Fruit fly (Drosophila melanogaster) whole organism, embryonic: ENCODE results near the gene MTF-1.
A peak's percentile ranks its signal among the peaks of the same experiment; 100 is the strongest.

ENCODE experiments used
- CG10431 ChIP-seq: fragments of 200-800 bp; sonication (Bioruptor generic); optimal IDR thresholded peaks from 3 replicates; lab custom pipeline; 2018; ENCODE audit warnings: missing biosample characterization, mild to moderate bottlenecking, missing genetic modification characterization
- CG12219 ChIP-seq: fragments of 200-800 bp; sonication (Bioruptor generic); optimal IDR thresholded peaks from 3 replicates; lab custom pipeline; 2018; ENCODE audit warnings: missing biosample characterization, mild to moderate bottlenecking, missing genetic modification characterization
- CG12391 ChIP-seq: fragments of 200-800 bp; sonication (Bioruptor generic); optimal IDR thresholded peaks from 3 replicates; lab custom pipeline; 2018; ENCODE audit warnings: missing biosample characterization, mild to moderate bottlenecking, missing genetic modification characterization, moderate library complexity
- CG12659 ChIP-seq: fragments of 200-800 bp; sonication (Bioruptor generic); optimal IDR thresholded peaks from 3 replicates; lab custom pipeline; 2017; ENCODE audit warnings: mild to moderate bottlenecking, missing biosample characterization, missing genetic modification reagents, missing genetic modification characterization
- CG13123 ChIP-seq: fragments of 200-800 bp; sonication (Bioruptor generic); optimal IDR thresholded peaks from 2 replicates; lab custom pipeline; 2016; ENCODE audit warnings: missing biosample characterization, missing genetic modification characterization
- CG14441 ChIP-seq: fragments of 200-800 bp; sonication (Bioruptor generic); IDR thresholded peaks from 2 replicates; pipeline ENCODE4 v1.3.6; 2022; ENCODE audit warnings: missing biosample characterization, missing genetic modification characterization
- CG15601 ChIP-seq: fragments of 200-800 bp; sonication (Bioruptor generic); optimal IDR thresholded peaks from 3 replicates; lab custom pipeline; 2019; ENCODE audit warnings: missing biosample characterization, mild to moderate bottlenecking, missing genetic modification characterization, moderate library complexity
- CG16815 ChIP-seq: fragments of 200-800 bp; sonication (Bioruptor generic); optimal IDR thresholded peaks from 3 replicates; lab custom pipeline; 2017; ENCODE audit warnings: missing biosample characterization, mild to moderate bottlenecking, missing genetic modification characterization
- CG2678 ChIP-seq: fragments of 200-800 bp; sonication (Bioruptor generic); optimal IDR thresholded peaks from 3 replicates; lab custom pipeline; 2019; ENCODE audit warnings: missing biosample characterization, mild to moderate bottlenecking, missing genetic modification characterization, moderate library complexity
- CG2875 ChIP-seq: fragments of 200-800 bp; sonication (Bioruptor generic); optimal IDR thresholded peaks from 2 replicates; lab custom pipeline; 2017; ENCODE audit warnings: missing biosample characterization, mild to moderate bottlenecking, missing genetic modification characterization, missing genetic modification reagents
- CG31224 ChIP-seq: fragments of 200-800 bp; sonication (Bioruptor generic); IDR thresholded peaks from 2 replicates; pipeline ENCODE4 v1.3.6; 2022; ENCODE audit warnings: missing biosample characterization, missing genetic modification characterization
- CG31441 ChIP-seq: fragments of 200-800 bp; sonication (Bioruptor generic); IDR thresholded peaks from 2 replicates; pipeline ENCODE4 v1.3.6; 2022; ENCODE audit warnings: missing biosample characterization, missing genetic modification characterization
- CG34376 ChIP-seq: fragments of 200-800 bp; sonication (Bioruptor generic); optimal IDR thresholded peaks from 2 replicates; lab custom pipeline; 2018; ENCODE audit warnings: missing biosample characterization, mild to moderate bottlenecking, missing genetic modification characterization
- CG4360 ChIP-seq: fragments of 200-800 bp; sonication (Bioruptor generic); IDR thresholded peaks from 2 replicates; pipeline ENCODE4 v1.3.6; 2022; ENCODE audit warnings: missing biosample characterization, missing genetic modification characterization
- CG4404 ChIP-seq: fragments of 200-800 bp; sonication (Bioruptor generic); IDR thresholded peaks from 2 replicates; pipeline ENCODE4 v1.3.6; 2022; ENCODE audit warnings: missing biosample characterization, missing genetic modification characterization
- CG4707 ChIP-seq: fragments of 200-800 bp; sonication (Bioruptor generic); optimal IDR thresholded peaks from 2 replicates; lab custom pipeline; 2018; ENCODE audit warnings: missing biosample characterization, mild to moderate bottlenecking, missing genetic modification characterization, moderate library complexity
- CG6272 ChIP-seq: fragments of 200-800 bp; sonication (Bioruptor generic); IDR thresholded peaks from 2 replicates; pipeline ENCODE4 v1.3.6; 2022; ENCODE audit warnings: missing biosample characterization, missing genetic modification characterization
- CG6813 ChIP-seq: fragments of 200-800 bp; sonication (Bioruptor generic); optimal IDR thresholded peaks from 2 replicates; lab custom pipeline; 2017; ENCODE audit warnings: missing biosample characterization, missing genetic modification characterization, mild to moderate bottlenecking, moderate library complexity, missing genetic modification reagents
- CG7745 ChIP-seq: fragments of 200-800 bp; sonication (Bioruptor generic); optimal IDR thresholded peaks from 2 replicates; lab custom pipeline; 2018; ENCODE audit warnings: missing biosample characterization, mild to moderate bottlenecking, missing genetic modification characterization, moderate library complexity
- CG7786 ChIP-seq: fragments of 200-800 bp; sonication (Bioruptor generic); optimal IDR thresholded peaks from 2 replicates; lab custom pipeline; 2016; ENCODE audit warnings: missing biosample characterization, missing genetic modification characterization
- CrebB ChIP-seq: fragments of 200-800 bp; sonication (Bioruptor generic); optimal IDR thresholded peaks from 3 replicates; lab custom pipeline; 2018; ENCODE audit warnings: missing biosample characterization, mild to moderate bottlenecking, missing genetic modification characterization
- Dad ChIP-seq: fragments of 200-800 bp; sonication (Bioruptor generic); optimal IDR thresholded peaks from 3 replicates; lab custom pipeline; 2016; ENCODE audit warnings: missing biosample characterization, missing genetic modification characterization
- Doc2 ChIP-seq: fragments of 200-800 bp; sonication (Bioruptor generic); IDR thresholded peaks from 2 replicates; pipeline ENCODE4 v1.3.6; 2022; ENCODE audit warnings: missing biosample characterization, missing genetic modification characterization
- HLH4C ChIP-seq: fragments of 200-800 bp; sonication (Bioruptor generic); IDR thresholded peaks from 3 replicates; pipeline ENCODE4 v1.3.6; 2022; ENCODE audit warnings: missing biosample characterization, missing genetic modification characterization; ENCODE audit not compliant: partially characterized antibody
- Hmx ChIP-seq: fragments of 200-800 bp; sonication (Bioruptor generic); optimal IDR thresholded peaks from 2 replicates; lab custom pipeline; 2016; ENCODE audit warnings: missing biosample characterization, missing genetic modification characterization
- Hr51 ChIP-seq, 2 experiments: fragments of 200-800 bp; sonication (Bioruptor generic); optimal IDR thresholded peaks; 2 replicates in 1 of 2; 3 replicates in 1 of 2; lab custom pipeline; 2016 to 2018; ENCODE audit warnings: missing biosample characterization in 2 of 2, missing genetic modification characterization in 2 of 2, mild to moderate bottlenecking in 1 of 2, moderate library complexity in 1 of 2
- Lim3 ChIP-seq: fragments of 200-800 bp; sonication (Bioruptor generic); IDR thresholded peaks from 2 replicates; pipeline ENCODE4 v1.3.6; 2022; ENCODE audit warnings: missing biosample characterization, missing genetic modification characterization
- MESR4 ChIP-seq: fragments of 200-800 bp; sonication (Bioruptor generic); optimal IDR thresholded peaks from 2 replicates; lab custom pipeline; 2018; ENCODE audit warnings: missing biosample characterization, mild to moderate bottlenecking, missing genetic modification characterization, moderate library complexity
- Meics ChIP-seq: fragments of 200-800 bp; sonication (Bioruptor generic); optimal IDR thresholded peaks from 2 replicates; lab custom pipeline; 2017; ENCODE audit warnings: missing biosample characterization, mild to moderate bottlenecking, missing genetic modification characterization
- Opbp ChIP-seq: fragments of 200-800 bp; sonication (Bioruptor generic); IDR thresholded peaks from 3 replicates; pipeline ENCODE4 v1.3.6; 2022; ENCODE audit warnings: missing biosample characterization, missing genetic modification characterization; ENCODE audit not compliant: partially characterized antibody
- al ChIP-seq: fragments of 200-800 bp; sonication (Bioruptor generic); IDR thresholded peaks from 2 replicates; pipeline ENCODE4 v1.3.6; 2022; ENCODE audit warnings: missing biosample characterization, missing genetic modification characterization
- ara ChIP-seq: fragments of 200-800 bp; sonication (Bioruptor generic); IDR thresholded peaks from 2 replicates; pipeline ENCODE4 v1.3.6; 2022; ENCODE audit warnings: missing biosample characterization, missing genetic modification characterization
- cg ChIP-seq: fragments of 200-800 bp; sonication (Bioruptor generic); optimal IDR thresholded peaks from 3 replicates; lab custom pipeline; 2019; ENCODE audit warnings: missing biosample characterization, mild to moderate bottlenecking, missing genetic modification characterization, moderate library complexity
- chinmo ChIP-seq: fragments of 200-800 bp; sonication (Bioruptor generic); IDR thresholded peaks from 4 replicates; pipeline ENCODE4 v1.3.6; 2022; ENCODE audit warnings: missing biosample characterization, missing genetic modification characterization; ENCODE audit not compliant: partially characterized antibody
- chm ChIP-seq: fragments of 200-800 bp; sonication (Bioruptor generic); IDR thresholded peaks from 2 replicates; pipeline ENCODE4 v1.3.6; 2022; ENCODE audit warnings: missing biosample characterization, missing genetic modification characterization
- dati ChIP-seq: fragments of 200-800 bp; sonication (Bioruptor generic); IDR thresholded peaks from 2 replicates; pipeline ENCODE4 v1.3.6; 2022; ENCODE audit warnings: missing biosample characterization, missing genetic modification characterization
- fd3F ChIP-seq: fragments of 200-800 bp; sonication (Bioruptor generic); optimal IDR thresholded peaks from 2 replicates; lab custom pipeline; 2018; ENCODE audit warnings: missing biosample characterization, mild to moderate bottlenecking, missing genetic modification characterization, moderate library complexity
- gcm ChIP-seq: fragments of 200-800 bp; sonication (Bioruptor generic); optimal IDR thresholded peaks from 2 replicates; lab custom pipeline; 2019; ENCODE audit warnings: missing biosample characterization, mild to moderate bottlenecking, missing genetic modification characterization, moderate library complexity
- gsb-n ChIP-seq: fragments of 200-800 bp; sonication (Bioruptor generic); optimal IDR thresholded peaks from 3 replicates; lab custom pipeline; 2018; ENCODE audit warnings: missing biosample characterization, mild to moderate bottlenecking, missing genetic modification characterization
- hth ChIP-seq: fragments of >200 bp; optimal IDR thresholded peaks from 2 replicates; lab custom pipeline; 2017; ENCODE audit warnings: inconsistent platforms
- jigr1 ChIP-seq: fragments of 200-800 bp; sonication (Bioruptor generic); IDR thresholded peaks from 3 replicates; pipeline ENCODE4 v1.3.6; 2022; ENCODE audit warnings: missing biosample characterization, missing genetic modification characterization
- kay ChIP-seq: fragments of 200-800 bp; sonication (Bioruptor generic); optimal IDR thresholded peaks from 2 replicates; lab custom pipeline; 2016; ENCODE audit warnings: missing biosample characterization, missing genetic modification characterization
- nerfin-1 ChIP-seq: fragments of 200-800 bp; sonication (Bioruptor generic); optimal IDR thresholded peaks from 3 replicates; lab custom pipeline; 2019; ENCODE audit warnings: missing biosample characterization, mild to moderate bottlenecking, missing genetic modification characterization, moderate library complexity
- oc ChIP-seq: fragments of 200-800 bp; sonication (Bioruptor generic); optimal IDR thresholded peaks from 2 replicates; lab custom pipeline; 2018; ENCODE audit warnings: missing biosample characterization, mild to moderate bottlenecking, missing genetic modification characterization, moderate library complexity
- pb ChIP-seq: fragments of 200-800 bp; sonication (Bioruptor generic); optimal IDR thresholded peaks from 3 replicates; lab custom pipeline; 2016; ENCODE audit warnings: missing biosample characterization, missing genetic modification characterization
- schlank ChIP-seq: fragments of 200-800 bp; sonication (Bioruptor generic); optimal IDR thresholded peaks from 2 replicates; lab custom pipeline; 2018; ENCODE audit warnings: missing biosample characterization, mild to moderate bottlenecking, missing genetic modification characterization
- sisA ChIP-seq: fragments of 200-800 bp; sonication (Bioruptor generic); IDR thresholded peaks from 2 replicates; pipeline ENCODE4 v1.3.6; 2022; ENCODE audit warnings: missing biosample characterization, missing genetic modification characterization
- sr ChIP-seq: fragments of 200-800 bp; sonication (Bioruptor generic); IDR thresholded peaks from 3 replicates; pipeline ENCODE4 v1.3.6; 2022; ENCODE audit warnings: missing biosample characterization, missing genetic modification characterization
- zf30C ChIP-seq: fragments of 200-800 bp; sonication (Bioruptor generic); optimal IDR thresholded peaks from 3 replicates; lab custom pipeline; 2018; ENCODE audit warnings: missing biosample characterization, mild to moderate bottlenecking, missing genetic modification characterization

Gene MTF-1

dm6 chr3L:9383345-9384075 lies 46.6 kb upstream of the MTF-1 start, which contains the start of gene Hsp27 (continued):
- no peak for TF ChIP-seq HLH4C (GFP tag; lab: Robert Waterston, UW)
- TF ChIP-seq sisA (GFP tag; lab: Robert Waterston, UW) = peak; percentile 99
- TF ChIP-seq CG12219 (GFP tag; lab: Kevin White, UChicago) = peak; percentile 94
- TF ChIP-seq CG12391 (tag; lab: Kevin White, UChicago) = peak; percentile 98
- peak; percentile 97 for TF ChIP-seq CG16815 (GFP tag; lab: Kevin White, UChicago)
- TF ChIP-seq cg (GFP tag; lab: Kevin White, UChicago) = peak; percentile 90
- TF ChIP-seq chm (GFP tag; lab: Robert Waterston, UW) = peak; percentile 98
- TF ChIP-seq CG7786 (GFP tag; lab: Kevin White, UChicago) = peak; percentile 88
- peak; percentile 98 for TF ChIP-seq jigr1 (GFP tag; lab: Robert Waterston, UW)
- peak; percentile 97 for TF ChIP-seq kay (GFP tag; lab: Kevin White, UChicago)
- peak; percentile 99 for TF ChIP-seq ara (GFP tag; lab: Robert Waterston, UW)
- TF ChIP-seq zf30C = no peak
- peak; percentile 94 for TF ChIP-seq schlank
- peak; percentile 95 for TF ChIP-seq Lim3 (GFP tag; lab: Robert Waterston, UW)
- TF ChIP-seq CrebB = peak; percentile 93
- peak; percentile 92 for TF ChIP-seq CG4707 (GFP tag; lab: Kevin White, UChicago)
- TF ChIP-seq CG34376 = peak; percentile 94
- peak; percentile 97 for TF ChIP-seq CG6813 (GFP tag; lab: Kevin White, UChicago)
- TF ChIP-seq Meics (GFP tag; lab: Kevin White, UChicago) = peak; percentile 98
- TF ChIP-seq gsb-n (tag; lab: Kevin White, UChicago) = peak; percentile 98
- peak; percentile 99 for TF ChIP-seq CG14441 (GFP tag; lab: Robert Waterston, UW)
- TF ChIP-seq CG2875 (GFP tag; lab: Kevin White, UChicago) = peak; percentile 99
- peak; percentile 96 for TF ChIP-seq nerfin-1 (tag; lab: Kevin White, UChicago)
- TF ChIP-seq CG31441 = peak; percentile 99
- TF ChIP-seq hth (lab: Kevin White, UChicago) = no peak
- TF ChIP-seq oc = peak; percentile 99
- peak; percentile 83 for TF ChIP-seq Hmx (GFP tag; lab: Kevin White, UChicago)
- TF ChIP-seq CG13123 (GFP tag; lab: Kevin White, UChicago) = peak; percentile 95
- TF ChIP-seq Opbp = 0 out of 3 replicates have a peak, but pooled peaks have one; percentile 50
- peak; percentile 63 for TF ChIP-seq MESR4
- peak; percentile 97 for TF ChIP-seq CG12659
- TF ChIP-seq Hr51 (GFP tag; optimal IDR thresholded peaks at IDR 0.05; lab: Kevin White, UChicago) = peak; percentile 91 to 97
- TF ChIP-seq CG4360 (GFP tag; lab: Robert Waterston, UW) = peak; percentile 86
- TF ChIP-seq sr (GFP tag; lab: Robert Waterston, UW) = peak; percentile 97
- TF ChIP-seq CG10431 (GFP tag; lab: Kevin White, UChicago) = peak; percentile 93
- peak; percentile 98 for TF ChIP-seq CG2678 (tag; lab: Kevin White, UChicago)
- TF ChIP-seq al = peak; percentile 98
- peak; percentile 96 for TF ChIP-seq dati (GFP tag; lab: Robert Waterston, UW)
- peak; percentile 99 for TF ChIP-seq CG4404 (GFP tag; lab: Robert Waterston, UW)
- TF ChIP-seq CG15601 (tag; lab: Kevin White, UChicago) = peak; percentile 96
- peak; percentile 91 for TF ChIP-seq pb (GFP tag; lab: Kevin White, UChicago)
- peak; percentile 97 for TF ChIP-seq gcm (GFP tag; lab: Kevin White, UChicago)
- TF ChIP-seq chinmo (GFP tag; lab: Robert Waterston, UW) = no peak
- TF ChIP-seq Dad (GFP tag; lab: Kevin White, UChicago) = peak; percentile 96
- peak; percentile 94 for TF ChIP-seq fd3F (GFP tag; lab: Kevin White, UChicago)
- TF ChIP-seq Doc2 = peak; percentile 93
- peak; percentile 70 for TF ChIP-seq CG7745
- peak; percentile 96 for TF ChIP-seq CG31224 (GFP tag; lab: Robert Waterston, UW)
- peak; percentile 98 for TF ChIP-seq CG6272
